Fruit fly (Drosophila melanogaster): Measurements from ENCODE around the gene mdy.

mdy gene

DNA sequence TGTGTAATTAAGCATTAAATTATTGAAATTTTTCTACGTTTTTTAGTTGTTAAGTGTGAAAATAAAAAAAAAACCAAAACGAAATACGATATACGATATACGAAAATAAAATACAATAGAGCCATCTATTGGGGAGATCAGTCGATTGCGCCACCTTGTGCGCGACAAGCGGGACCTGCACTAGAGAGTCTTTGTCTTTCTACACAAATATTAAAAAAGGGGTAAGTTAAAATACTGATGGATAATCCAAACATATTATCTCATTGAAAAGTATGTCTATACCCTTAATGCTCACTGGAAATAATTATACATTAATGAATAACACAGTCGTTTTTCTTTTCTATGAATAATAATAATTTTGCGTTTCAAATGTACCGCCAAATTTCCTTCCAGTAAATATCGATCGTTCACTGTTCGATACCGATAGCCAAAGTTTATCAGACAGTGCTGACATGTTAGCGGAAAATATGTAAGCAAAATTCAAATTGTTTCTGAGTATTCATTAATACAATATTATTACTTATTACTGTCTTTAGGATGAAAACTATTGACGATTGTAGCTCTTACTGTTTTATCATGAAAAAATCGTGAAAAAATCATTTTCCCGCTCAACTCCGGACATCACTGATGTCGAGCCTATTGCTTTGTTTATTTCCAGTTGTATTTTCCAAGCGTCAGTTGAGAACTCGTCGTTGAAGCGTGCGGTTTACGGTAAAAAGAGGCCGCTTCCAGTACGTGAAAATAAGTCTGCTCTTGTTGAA is at the start of gene mdy (continued):
- TF ChIP-seq emc (GFP tag; optimal IDR thresholded peaks at IDR 0.05) (no peak), CG16815 (GFP tag; optimal IDR thresholded peaks at IDR 0.05) (no peak), CG4854 (GFP tag; optimal IDR thresholded peaks at IDR 0.05) (no peak), MBD-R2 (GFP tag; IDR thresholded peaks at IDR 0.05) (no peak; the same call in 1 of the 2 replicates), tll (GFP tag; optimal IDR thresholded peaks at IDR 0.05) (no peak), Bteb2 (GFP tag; optimal IDR thresholded peaks at IDR 0.05) (peak; percentile 47), CG7556 (GFP tag; optimal IDR thresholded peaks at IDR 0.05) (peak; percentile 59), CG6813 (GFP tag; optimal IDR thresholded peaks at IDR 0.05) (no peak), nerfin-2 (GFP tag; IDR thresholded peaks at IDR 0.05; ENCODE audit: partially characterized antibody) (peak; percentile 44; the same call in 1 of the 2 replicates), CG3838 (GFP tag; optimal IDR thresholded peaks at IDR 0.05) (no peak), Dad (GFP tag; optimal IDR thresholded peaks at IDR 0.05) (no peak), eve (GFP tag; optimal IDR thresholded peaks at IDR 0.05) (peak in 1 of 2 experiments; percentile 45), zfh1 (GFP tag; IDR thresholded peaks at IDR 0.05) (peak; percentile 60; the same call in 2 of the 3 replicates), jing (GFP tag; optimal IDR thresholded peaks at IDR 0.05) (no peak), CG31441 (GFP tag; IDR thresholded peaks at IDR 0.05) (peak; percentile 63), CG2202 (tag; optimal IDR thresholded peaks at IDR 0.05) (no peak), sqz (GFP tag; optimal IDR thresholded peaks at IDR 0.05) (no peak), HLH3B (GFP tag; IDR thresholded peaks at IDR 0.05) (peak; percentile 44), Deaf1 (tag; optimal IDR thresholded peaks at IDR 0.05) (peak; percentile 21), CTCF (GFP tag; optimal IDR thresholded peaks at IDR 0.05) (peak; percentile 99), CG18262 (tag; optimal IDR thresholded peaks at IDR 0.05) (peak; percentile 68), CG2678 (tag; optimal IDR thresholded peaks at IDR 0.05) (no peak), CG13624 (GFP tag; optimal IDR thresholded peaks at IDR 0.05) (no peak), Asciz (GFP tag; optimal IDR thresholded peaks at IDR 0.05) (no peak), Abd-B (GFP tag; optimal IDR thresholded peaks at IDR 0.05) (peak; percentile 7), CG16863 (GFP tag; optimal IDR thresholded peaks at IDR 0.05) (peak; percentile 55), bowl (GFP tag; IDR thresholded peaks at IDR 0.05) (no peak), B-H1 (GFP tag; IDR thresholded peaks at IDR 0.05) (no peak), vnd (GFP tag; IDR thresholded peaks at IDR 0.05; ENCODE audit: partially characterized antibody) (0 out of 3 replicates have a peak, but pooled peaks have one; percentile 33), crp (GFP tag; optimal IDR thresholded peaks at IDR 0.05) (no peak), sr (GFP tag; IDR thresholded peaks at IDR 0.05) (no peak), D (optimal IDR thresholded peaks at IDR 0.05) (no peak), D (GFP tag; optimal IDR thresholded peaks at IDR 0.05) (peak; percentile 52), CG5953 (GFP tag; IDR thresholded peaks at IDR 0.05) (no peak), CG10565 (GFP tag; optimal IDR thresholded peaks at IDR 0.05) (no peak), Neu2 (GFP tag; optimal IDR thresholded peaks at IDR 0.05; ENCODE audit: borderline replicate concordance) (no peak), Hr39 (optimal IDR thresholded peaks at IDR 0.05) (no peak), lbe (GFP tag; optimal IDR thresholded peaks at IDR 0.05) (peak; percentile 61), H2.0 (GFP tag; IDR thresholded peaks at IDR 0.05) (peak; percentile 62), gem (tag; optimal IDR thresholded peaks at IDR 0.05) (peak; percentile 79), Scr (GFP tag; IDR thresholded peaks at IDR 0.05; ENCODE audit: partially characterized antibody) (peak; percentile 61; the same call in 1 of the 2 replicates), bab2 (GFP tag; optimal IDR thresholded peaks at IDR 0.05) (peak; percentile 63), chn (GFP tag; optimal IDR thresholded peaks at IDR 0.05) (peak; percentile 26), mam (GFP tag; optimal IDR thresholded peaks at IDR 0.05) (peak; percentile 33), gsb-n (tag; optimal IDR thresholded peaks at IDR 0.05) (peak; percentile 36), CG10209 (GFP tag; optimal IDR thresholded peaks at IDR 0.05) (peak; percentile 51), CG9437 (GFP tag; optimal IDR thresholded peaks at IDR 0.05) (no peak), CG32532 (GFP tag; IDR thresholded peaks at IDR 0.05) (peak; percentile 79), so (GFP tag; IDR thresholded peaks at IDR 0.05) (no peak), hb (GFP tag; IDR thresholded peaks at IDR 0.05; ENCODE audit: partially characterized antibody) (0 out of 3 replicates have a peak, but pooled peaks have one; percentile 15)
